Worm (Caenorhabditis elegans): Measurements from ENCODE around the gene pnp-1.

- TF ChIP-seq somi-1 (GFP tag; optimal IDR thresholded peaks at IDR 0.05) (no peak), dpl-1 (GFP tag; optimal IDR thresholded peaks at IDR 0.05) (no peak), F22D6.2 (tag; optimal IDR thresholded peaks at IDR 0.05) (no peak), nhr-27 (tag; optimal IDR thresholded peaks at IDR 0.05) (no peak), F37B4.10 (GFP tag; IDR thresholded peaks at IDR 0.05) (no peak), C06A6.2 (GFP tag; conservative IDR thresholded peaks at IDR 0.05) (no peak), ama-1 (optimal IDR thresholded peaks at IDR 0.05) (no peak), ama-1 (GFP tag; optimal IDR thresholded peaks at IDR 0.05) (no peak), snpc-4 (GFP tag; optimal IDR thresholded peaks at IDR 0.05) (no peak), snpc-4 (tag; optimal IDR thresholded peaks at IDR 0.05) (no peak), attf-6 (GFP tag; IDR thresholded peaks at IDR 0.05) (no peak), B0019.2 (GFP tag; conservative IDR thresholded peaks at IDR 0.05) (no peak), F52B5.7 (tag; optimal IDR thresholded peaks at IDR 0.05) (no peak), die-1 (tag; optimal IDR thresholded peaks at IDR 0.05) (no peak)
Observed at ce11 chrIV:339508-339907, 41.4 kb upstream of the pnp-1 start, which contains the start of gene cdh-8.

Data from whole organism, young adult.